Worm (Caenorhabditis elegans): ENCODE results near the gene pqn-8.

pqn-8 gene

DNA sequence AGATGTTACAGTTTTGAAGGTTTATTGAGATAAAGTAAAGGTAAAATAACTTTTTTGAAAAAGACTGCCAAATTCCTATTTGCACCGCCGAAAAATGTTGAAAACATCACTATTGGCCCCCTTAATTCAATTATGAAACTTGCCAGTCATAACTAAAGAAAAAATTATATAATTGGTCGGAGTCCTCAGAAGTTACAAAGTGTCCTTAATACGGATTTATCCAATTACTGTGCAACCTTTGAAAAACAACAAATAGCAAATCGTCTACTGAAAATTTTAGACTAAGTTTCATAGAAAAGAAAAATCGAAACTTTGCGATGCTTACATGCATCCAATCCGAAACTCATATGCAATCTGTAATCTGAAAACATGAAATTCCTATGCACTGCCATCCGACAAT lies 13.2 kb downstream of the pqn-8 start:
- TF ChIP-seq K02D7.2 (tag; optimal IDR thresholded peaks at IDR 0.05) (no peak), hlh-6 (tag; optimal IDR thresholded peaks at IDR 0.05) (no peak), pros-1 (tag; optimal IDR thresholded peaks at IDR 0.05) (no peak), hlh-8 (tag; optimal IDR thresholded peaks at IDR 0.05) (no peak), ref-2 (tag; optimal IDR thresholded peaks at IDR 0.05) (no peak), dmd-4 (tag; optimal IDR thresholded peaks at IDR 0.05; ENCODE audit: borderline replicate concordance) (no peak), ceh-30 (tag; optimal IDR thresholded peaks at IDR 0.05) (no peak), elt-4 (tag; optimal IDR thresholded peaks at IDR 0.05) (no peak), C38D4.7 (GFP tag; optimal IDR thresholded peaks at IDR 0.05) (no peak), ceh-45 (GFP tag; IDR thresholded peaks at IDR 0.05) (no peak), ceh-18 (tag; optimal IDR thresholded peaks at IDR 0.05) (no peak), ceh-34 (tag; optimal IDR thresholded peaks at IDR 0.05) (no peak), fkh-10 (GFP tag; optimal IDR thresholded peaks at IDR 0.05) (no peak), ceh-24 (tag; optimal IDR thresholded peaks at IDR 0.05) (no peak), fax-1 (tag; optimal IDR thresholded peaks at IDR 0.05) (no peak), ceh-22 (tag; optimal IDR thresholded peaks at IDR 0.05) (no peak), nfya-1 (tag; optimal IDR thresholded peaks at IDR 0.05) (no peak), nhr-232 (tag; optimal IDR thresholded peaks at IDR 0.05) (no peak), ahr-1 (tag; optimal IDR thresholded peaks at IDR 0.05) (no peak), che-1 (tag; optimal IDR thresholded peaks at IDR 0.05) (no peak)

DNA sequence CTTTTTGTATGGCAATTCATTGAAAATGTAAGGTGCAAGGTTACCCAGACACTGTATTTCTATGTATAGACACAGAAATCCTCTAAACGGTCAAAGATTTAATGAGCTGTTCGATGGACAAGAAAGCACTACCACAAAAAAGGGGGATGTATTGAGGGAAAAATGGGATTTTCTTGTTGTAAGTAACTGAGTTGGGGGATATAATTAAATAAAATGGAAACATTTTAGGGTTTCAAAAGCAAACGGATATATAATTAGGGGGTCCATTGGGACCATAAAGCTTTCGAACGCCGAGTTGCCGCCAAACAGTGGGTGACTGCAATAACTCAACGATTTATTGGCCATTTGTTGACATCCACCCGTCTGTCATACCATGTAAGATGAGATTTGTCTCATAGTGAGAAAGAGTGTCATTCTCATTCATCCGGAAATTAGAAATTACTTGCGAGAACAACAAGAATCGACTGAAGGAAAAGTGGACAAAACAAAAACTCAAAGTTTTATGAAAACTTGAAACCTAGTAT lies 15.6 kb downstream of the pqn-8 start:
- TF ChIP-seq dve-1 (tag; optimal IDR thresholded peaks at IDR 0.05) = no peak
- no peak for TF ChIP-seq ceh-19 (GFP tag; optimal IDR thresholded peaks at IDR 0.05)
- no peak for TF ChIP-seq npax-4 (tag; optimal IDR thresholded peaks at IDR 0.05)
- TF ChIP-seq unc-42 (tag; optimal IDR thresholded peaks at IDR 0.05) = peak; percentile 58
- no peak for TF ChIP-seq ceh-9 (tag; optimal IDR thresholded peaks at IDR 0.05)
- no peak for TF ChIP-seq lim-6 (tag; optimal IDR thresholded peaks at IDR 0.05)
- no peak for TF ChIP-seq F13H6.1 (tag; optimal IDR thresholded peaks at IDR 0.05)

DNA sequence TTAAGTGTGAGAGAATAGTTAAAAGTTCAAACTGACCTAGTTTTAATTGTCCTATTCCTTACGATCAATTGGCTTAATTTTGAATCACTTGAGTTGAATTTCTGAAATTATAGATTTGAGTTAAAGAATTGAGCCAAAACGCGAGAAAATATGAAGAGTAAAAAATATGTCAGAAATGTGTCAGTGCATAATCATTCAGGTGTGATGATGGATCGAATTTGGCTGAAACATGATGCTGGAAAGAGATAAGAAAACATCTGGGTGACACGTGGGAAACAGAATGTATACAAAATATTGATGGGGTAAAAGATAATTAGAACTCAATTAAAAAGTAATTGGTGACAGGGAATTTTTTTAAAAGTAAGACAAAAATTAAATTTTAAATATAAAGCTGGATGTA lies 24.0 kb downstream of the pqn-8 start, which contains the start of gene R10E12.2:
Gene R10E12.2 (minus strand): TSS at position 101 of the 400 bp plus-strand sequence.
- TF ChIP-seq ceh-6 (GFP tag; optimal IDR thresholded peaks at IDR 0.05) = no peak
- TF ChIP-seq ets-4 (tag; optimal IDR thresholded peaks at IDR 0.05) = no peak
- TF ChIP-seq hlh-6 (tag; optimal IDR thresholded peaks at IDR 0.05) = no peak
- no peak for TF ChIP-seq ceh-48 (tag; optimal IDR thresholded peaks at IDR 0.05)
- no peak for TF ChIP-seq ceh-19 (GFP tag; optimal IDR thresholded peaks at IDR 0.05)
- no peak for TF ChIP-seq ttx-3 (tag; optimal IDR thresholded peaks at IDR 0.05)
- no peak for TF ChIP-seq C38D4.7 (GFP tag; optimal IDR thresholded peaks at IDR 0.05)
- no peak for TF ChIP-seq gmeb-2 (tag; optimal IDR thresholded peaks at IDR 0.05)

DNA sequence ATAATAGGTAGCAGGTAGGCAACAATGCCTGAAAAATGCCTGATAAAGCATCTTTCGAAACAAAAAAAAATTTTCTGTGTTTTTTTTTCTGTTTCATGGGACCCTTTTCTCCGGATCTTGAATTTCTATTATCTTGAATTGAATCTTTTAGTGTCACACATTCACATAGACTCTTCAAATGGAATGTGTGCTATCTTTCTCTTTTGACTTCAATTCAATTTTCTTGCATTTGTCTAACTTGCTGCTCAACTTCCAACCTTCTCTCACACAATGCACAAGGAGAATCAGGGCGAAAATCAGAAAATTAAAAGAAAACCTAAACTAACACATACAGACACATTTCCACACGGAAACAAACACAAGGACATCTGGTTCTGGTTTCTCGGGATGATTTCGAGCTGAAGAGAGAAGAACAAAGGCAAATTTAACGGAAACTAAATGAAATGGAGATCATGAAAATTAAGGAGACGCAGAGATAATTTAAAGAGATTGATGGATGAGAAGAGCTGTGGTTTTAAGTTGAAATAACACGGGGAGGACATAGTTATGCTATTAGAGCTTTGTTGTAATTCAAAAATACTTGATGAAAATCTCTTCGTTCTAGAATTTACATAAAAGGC lies 25.5 kb downstream of the pqn-8 start:
- TF ChIP-seq ceh-24 (tag; optimal IDR thresholded peaks at IDR 0.05) (no peak), unc-42 (tag; optimal IDR thresholded peaks at IDR 0.05) (peak; percentile 36)

DNA sequence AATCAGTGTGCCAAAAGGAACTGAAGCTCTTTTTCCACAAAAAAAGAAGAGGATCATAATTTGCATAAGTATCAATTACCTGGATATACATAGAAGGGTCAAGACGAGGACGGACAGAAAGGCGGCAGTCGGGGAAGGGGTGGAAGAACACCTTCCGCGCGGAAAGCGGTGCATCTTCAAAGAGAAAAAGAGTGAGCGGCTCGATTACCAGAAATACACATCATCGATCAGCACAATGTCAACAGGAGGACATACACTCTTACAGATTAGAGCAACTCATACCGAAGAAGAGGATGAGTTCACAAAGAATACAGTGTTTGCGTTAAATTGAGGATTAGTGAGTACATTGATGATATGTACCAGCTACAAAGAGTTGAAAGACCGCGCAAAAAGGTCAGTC lies 28.4 kb downstream of the pqn-8 start:
- peak; percentile 40 for TF ChIP-seq ceh-34 (tag; optimal IDR thresholded peaks at IDR 0.05)
- TF ChIP-seq madf-2 (tag; optimal IDR thresholded peaks at IDR 0.05) = no peak
- no peak for TF ChIP-seq ceh-31 (tag; optimal IDR thresholded peaks at IDR 0.05)

All from whole organism, late embryonic.